Fruit fly (Drosophila melanogaster): ENCODE data around the gene Cortactin.

DNA sequence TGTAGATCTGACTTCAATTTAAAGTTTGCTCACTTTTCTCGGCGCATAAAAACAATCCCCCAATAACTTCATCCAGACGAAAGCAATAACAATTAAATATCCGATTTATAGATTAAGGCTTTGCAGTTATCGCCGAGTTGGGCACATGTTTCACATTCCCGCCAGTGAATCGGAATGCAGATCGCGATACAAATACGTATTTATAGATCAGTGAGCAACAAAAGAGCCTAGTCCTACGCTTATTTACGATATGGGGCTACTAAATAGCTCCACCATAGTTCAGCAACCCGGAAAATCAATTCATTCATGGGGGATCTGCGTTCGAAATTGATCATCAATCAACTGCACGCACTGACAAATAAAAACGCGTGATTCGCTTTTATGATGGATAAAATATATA lies 27.8 kb upstream of the Cortactin start:
- TF ChIP-seq h (optimal IDR thresholded peaks at IDR 0.05) (no peak), psq (optimal IDR thresholded peaks at IDR 0.05) (no peak)
